Worm (Caenorhabditis elegans): Measurements from ENCODE around the gene tbc-8.
A peak's percentile ranks its signal among the peaks of the same experiment; 100 is the strongest.

The tbc-8 gene

ce11 chrIII:10357598-10358186 lies 7.1 kb upstream of the tbc-8 start, which contains the start of gene umps-1 (continued):
- no peak for TF ChIP-seq akir-1 (GFP tag; optimal IDR thresholded peaks at IDR 0.05)
- peak; percentile 35 for TF ChIP-seq snpc-1.3 (tag; optimal IDR thresholded peaks at IDR 0.05; ENCODE audit: insufficient read depth)
- TF ChIP-seq ceh-79 (tag; optimal IDR thresholded peaks at IDR 0.05) = no peak
- no peak for TF ChIP-seq pha-4 (tag; optimal IDR thresholded peaks at IDR 0.05)
- no peak for TF ChIP-seq F57C9.4 (tag; optimal IDR thresholded peaks at IDR 0.05)
- TF ChIP-seq F22D6.2 (tag; optimal IDR thresholded peaks at IDR 0.05) = no peak
- TF ChIP-seq atf-7 (tag; optimal IDR thresholded peaks at IDR 0.05) = no peak
- TF ChIP-seq madf-3 (GFP tag; IDR thresholded peaks at IDR 0.05) = no peak
- no peak for TF ChIP-seq Y79H2A.3 (GFP tag; conservative IDR thresholded peaks at IDR 0.05)
- TF ChIP-seq lsl-1 (GFP tag; optimal IDR thresholded peaks at IDR 0.05) = peak; percentile 77
- TF ChIP-seq F33H1.4 (GFP tag; IDR thresholded peaks at IDR 0.05) = peak; percentile 46; the same call in 1 of the 2 replicates
- TF ChIP-seq madf-10 (tag; optimal IDR thresholded peaks at IDR 0.05) = no peak
- peak; percentile 70 for TF ChIP-seq mcd-1 (GFP tag; IDR thresholded peaks at IDR 0.05)
- TF ChIP-seq F52B5.7 (tag; optimal IDR thresholded peaks at IDR 0.05) = no peak
- no peak for TF ChIP-seq mel-28 (tag; optimal IDR thresholded peaks at IDR 0.05; ENCODE audit: borderline replicate concordance)
- no peak for TF ChIP-seq C17E4.6 (GFP tag; IDR thresholded peaks at IDR 0.05)
- TF ChIP-seq D2030.7 (GFP tag; IDR thresholded peaks at IDR 0.05) = 0 out of 2 replicates have a peak, but pooled peaks have one; percentile 28
- no peak for TF ChIP-seq cebp-1 (GFP tag; IDR thresholded peaks at IDR 0.05)
- peak; percentile 76 for TF ChIP-seq cebp-1 (tag; optimal IDR thresholded peaks at IDR 0.05)
- TF ChIP-seq fkh-3 (tag; optimal IDR thresholded peaks at IDR 0.05) = no peak
- no peak for TF ChIP-seq ama-1 (optimal IDR thresholded peaks at IDR 0.05)
- no peak for TF ChIP-seq ama-1 (GFP tag; optimal IDR thresholded peaks at IDR 0.05)
- no peak for TF ChIP-seq tbp1 (GFP tag; optimal IDR thresholded peaks at IDR 0.05)
- TF ChIP-seq nhr-90 (tag; optimal IDR thresholded peaks at IDR 0.05) = no peak
- TF ChIP-seq dpff-1 (tag; optimal IDR thresholded peaks at IDR 0.05) = no peak
- TF ChIP-seq madf-8 (GFP tag; conservative IDR thresholded peaks at IDR 0.05) = no peak
- no peak for TF ChIP-seq ceh-91 (GFP tag; IDR thresholded peaks at IDR 0.05)
- TF ChIP-seq let-607 (tag; optimal IDR thresholded peaks at IDR 0.05) = peak in 1 of 2 experiments; percentile 18
- no peak for TF ChIP-seq rcor-1 (GFP tag; IDR thresholded peaks at IDR 0.05)
- TF ChIP-seq egl-44 (GFP tag; IDR thresholded peaks at IDR 0.05) = no peak
- no peak for TF ChIP-seq Y95B8A.8 (GFP tag; IDR thresholded peaks at IDR 0.05)

- TF ChIP-seq ceh-27 (GFP tag; optimal IDR thresholded peaks at IDR 0.05) = peak; percentile 35
- no peak for TF ChIP-seq xnd-1 (tag; optimal IDR thresholded peaks at IDR 0.05)
Measured at ce11 chrIII:10358751-10359150, 6.0 kb upstream of the tbc-8 start.

DNA sequence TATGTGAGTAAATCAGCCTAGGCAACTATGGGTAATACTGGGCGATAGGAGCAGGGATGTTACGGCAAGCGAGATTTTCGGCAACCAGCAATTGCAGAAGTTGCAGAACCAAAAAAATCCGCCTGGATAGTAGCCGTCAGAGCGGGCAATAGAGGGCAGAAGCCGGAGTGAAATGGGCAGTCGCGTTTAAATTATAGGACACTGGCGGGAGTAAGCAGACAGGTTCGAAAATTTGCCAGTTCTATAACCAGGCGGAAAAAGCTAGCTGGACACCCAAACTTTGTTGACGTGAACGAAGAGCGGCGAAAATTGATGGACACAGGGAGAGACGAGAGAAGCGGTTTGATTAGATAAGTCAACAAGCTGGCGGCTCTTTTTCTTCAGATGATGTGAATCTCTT lies 4.8 kb upstream of the tbc-8 start:
- TF ChIP-seq F33H1.4 (GFP tag; IDR thresholded peaks at IDR 0.05) (no peak), lsl-1 (GFP tag; optimal IDR thresholded peaks at IDR 0.05) (no peak), K12H6.12 (tag; optimal IDR thresholded peaks at IDR 0.05) (no peak), ztf-28 (GFP tag; IDR thresholded peaks at IDR 0.05) (no peak), nhr-120 (GFP tag; IDR thresholded peaks at IDR 0.05) (no peak), Y53F4B.3 (GFP tag; IDR thresholded peaks at IDR 0.05) (no peak)

Measured in whole organism, young adult.